Worm (Caenorhabditis elegans): ENCODE data around the gene C06A1.7.

C06A1.7 gene

ce11 chrII:10530907-10531306 is 33.8 kb upstream of the C06A1.7 start:
- TF ChIP-seq T22C8.4 (GFP tag; IDR thresholded peaks at IDR 0.05) (no peak), ztf-29 (GFP tag; IDR thresholded peaks at IDR 0.05) (no peak), flt-1 (GFP tag; IDR thresholded peaks at IDR 0.05) (no peak), cog-1 (tag; optimal IDR thresholded peaks at IDR 0.05) (no peak)

- TF ChIP-seq flt-1 (GFP tag; IDR thresholded peaks at IDR 0.05) (no peak), cog-1 (tag; optimal IDR thresholded peaks at IDR 0.05) (no peak), T22C8.4 (GFP tag; IDR thresholded peaks at IDR 0.05) (no peak), klf-2 (GFP tag; conservative IDR thresholded peaks at IDR 0.05) (no peak), ztf-23 (GFP tag; IDR thresholded peaks at IDR 0.05) (no peak), ref-1 (GFP tag; conservative IDR thresholded peaks at IDR 0.05) (no peak), ztf-29 (GFP tag; IDR thresholded peaks at IDR 0.05) (no peak), tab-1 (GFP tag; IDR thresholded peaks at IDR 0.05) (no peak), med-1 (GFP tag; optimal IDR thresholded peaks at IDR 0.05; ENCODE audit: insufficient read depth) (no peak)
Measured at ce11 chrII:10531604-10532003, 33.1 kb upstream of the C06A1.7 start.

DNA sequence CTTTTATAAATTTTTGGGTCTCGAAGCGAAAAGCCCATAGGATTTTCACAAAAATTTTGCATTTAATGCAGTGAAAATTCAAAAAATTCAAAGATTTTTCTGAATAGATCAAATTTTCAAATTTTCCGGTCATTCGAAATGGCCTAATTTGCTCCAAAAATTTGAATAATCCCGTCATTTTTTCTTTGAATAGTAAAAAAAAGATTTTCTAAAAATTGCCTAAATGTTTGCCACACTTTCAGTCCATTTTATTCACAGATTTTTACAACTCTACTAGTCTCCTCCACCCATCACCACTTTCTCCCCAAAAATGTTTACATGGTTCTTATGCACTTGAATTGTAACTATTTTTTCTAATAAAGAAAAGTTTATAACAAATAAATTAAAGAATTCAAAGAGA is 30.7 kb upstream of the C06A1.7 start:
- TF ChIP-seq tab-1 (GFP tag; IDR thresholded peaks at IDR 0.05) (no peak), ztf-29 (GFP tag; IDR thresholded peaks at IDR 0.05) (no peak), klf-2 (GFP tag; conservative IDR thresholded peaks at IDR 0.05) (no peak), flt-1 (GFP tag; IDR thresholded peaks at IDR 0.05) (no peak), T22C8.4 (GFP tag; IDR thresholded peaks at IDR 0.05) (no peak), ztf-23 (GFP tag; IDR thresholded peaks at IDR 0.05) (no peak), med-1 (GFP tag; optimal IDR thresholded peaks at IDR 0.05; ENCODE audit: insufficient read depth) (no peak), cog-1 (tag; optimal IDR thresholded peaks at IDR 0.05) (no peak), ref-1 (GFP tag; conservative IDR thresholded peaks at IDR 0.05) (no peak)

ce11 chrII:10537571-10537970 is 27.1 kb upstream of the C06A1.7 start, which contains the start of gene R166.2:
TSS of gene R166.2 (minus strand) at chrII:10537671.
- no peak for TF ChIP-seq ztf-29 (GFP tag; IDR thresholded peaks at IDR 0.05)
- no peak for TF ChIP-seq ref-1 (GFP tag; conservative IDR thresholded peaks at IDR 0.05)
- no peak for TF ChIP-seq klf-2 (GFP tag; conservative IDR thresholded peaks at IDR 0.05)
- no peak for TF ChIP-seq med-1 (GFP tag; optimal IDR thresholded peaks at IDR 0.05; ENCODE audit: insufficient read depth)
- no peak for TF ChIP-seq ztf-23 (GFP tag; IDR thresholded peaks at IDR 0.05)
- TF ChIP-seq tab-1 (GFP tag; IDR thresholded peaks at IDR 0.05): no peak

DNA sequence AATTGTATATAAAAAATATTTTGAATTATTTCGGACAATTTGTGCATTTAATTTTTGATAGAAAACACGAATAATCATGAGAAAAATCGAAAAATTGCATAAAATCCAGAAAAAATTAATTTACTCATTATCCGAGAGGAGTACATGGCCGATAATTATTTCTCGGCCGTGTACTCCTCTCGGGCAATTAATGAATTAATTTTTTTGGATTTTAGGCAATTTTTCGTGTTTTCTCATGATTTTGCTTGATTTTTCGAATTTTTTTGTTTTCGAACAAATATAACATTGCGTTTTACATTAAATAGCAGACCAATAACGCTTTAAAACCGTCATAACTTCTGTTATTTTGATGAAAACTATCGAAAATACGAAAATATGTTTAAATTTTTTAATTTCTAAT is 26.7 kb upstream of the C06A1.7 start:
- TF ChIP-seq ztf-23 (GFP tag; IDR thresholded peaks at IDR 0.05) (no peak), flt-1 (GFP tag; IDR thresholded peaks at IDR 0.05) (no peak), ztf-29 (GFP tag; IDR thresholded peaks at IDR 0.05) (no peak), T22C8.4 (GFP tag; IDR thresholded peaks at IDR 0.05) (no peak), cog-1 (tag; optimal IDR thresholded peaks at IDR 0.05) (peak; percentile 38), med-1 (GFP tag; optimal IDR thresholded peaks at IDR 0.05; ENCODE audit: insufficient read depth) (no peak), klf-2 (GFP tag; conservative IDR thresholded peaks at IDR 0.05) (no peak)

DNA sequence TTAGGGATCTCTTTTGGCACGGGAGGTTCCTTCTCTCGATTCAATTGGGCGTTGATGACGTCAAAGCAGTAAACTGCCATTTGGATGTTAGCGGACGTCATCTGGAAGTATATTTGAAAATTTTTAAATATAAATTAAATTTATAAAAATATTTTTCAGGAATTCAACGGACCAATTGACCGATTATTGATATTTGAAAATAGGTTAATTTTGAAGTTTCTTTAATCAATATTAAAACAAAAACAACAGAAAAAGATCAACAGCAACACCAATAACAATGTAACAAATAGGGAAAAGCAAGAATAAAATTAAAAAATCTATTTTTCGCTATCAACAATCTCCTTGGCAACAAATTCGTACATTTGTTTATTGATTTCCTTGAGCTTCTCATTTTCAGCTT is 25.5 kb upstream of the C06A1.7 start, which contains the start of gene R166.3:
Gene R166.3 (minus strand): TSS at position 101 of the 400 bp plus-strand sequence.
- TF ChIP-seq ztf-23 (GFP tag; IDR thresholded peaks at IDR 0.05) (no peak), tab-1 (GFP tag; IDR thresholded peaks at IDR 0.05) (no peak), med-1 (GFP tag; optimal IDR thresholded peaks at IDR 0.05; ENCODE audit: insufficient read depth) (no peak), T22C8.4 (GFP tag; IDR thresholded peaks at IDR 0.05) (no peak), flt-1 (GFP tag; IDR thresholded peaks at IDR 0.05) (no peak), klf-2 (GFP tag; conservative IDR thresholded peaks at IDR 0.05) (no peak), ref-1 (GFP tag; conservative IDR thresholded peaks at IDR 0.05) (no peak), cog-1 (tag; optimal IDR thresholded peaks at IDR 0.05) (no peak), ztf-29 (GFP tag; IDR thresholded peaks at IDR 0.05) (no peak)

DNA sequence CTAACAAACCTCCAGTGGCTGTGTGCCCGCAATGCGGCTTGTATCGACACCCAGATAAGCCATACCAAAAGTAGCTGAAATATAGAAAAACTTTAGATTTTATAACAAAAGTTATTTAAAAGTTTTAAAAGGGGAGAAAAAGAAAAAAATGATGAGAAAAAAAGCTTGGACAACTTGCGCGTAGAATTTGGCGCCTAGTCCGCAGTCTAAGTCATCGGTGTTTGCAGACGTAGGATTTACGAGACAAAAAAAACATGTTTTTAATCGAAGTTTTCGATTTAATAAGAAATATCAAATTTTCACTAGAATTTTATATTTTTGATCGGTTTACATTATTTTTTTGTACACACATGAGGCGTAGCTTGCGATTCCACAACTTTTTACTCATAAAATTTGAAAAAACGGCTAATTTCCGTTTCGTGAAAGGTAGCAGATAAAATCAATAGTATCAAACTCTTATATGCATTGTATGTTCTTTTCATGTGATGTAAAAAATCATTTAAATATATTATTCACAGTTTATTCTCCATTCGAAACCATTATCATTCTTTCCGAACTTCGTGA is 22.7 kb upstream of the C06A1.7 start, which contains the start of gene pro-1:
Gene pro-1 (minus strand): TSS at position 74 of the 564 bp plus-strand sequence.
- TF ChIP-seq klf-2 (GFP tag; conservative IDR thresholded peaks at IDR 0.05) (no peak), ztf-29 (GFP tag; IDR thresholded peaks at IDR 0.05) (no peak), med-1 (GFP tag; optimal IDR thresholded peaks at IDR 0.05; ENCODE audit: insufficient read depth) (no peak), flt-1 (GFP tag; IDR thresholded peaks at IDR 0.05) (peak; percentile 59; the same call in 1 of the 2 replicates), ref-1 (GFP tag; conservative IDR thresholded peaks at IDR 0.05) (no peak), cog-1 (tag; optimal IDR thresholded peaks at IDR 0.05) (peak; percentile 53), tab-1 (GFP tag; IDR thresholded peaks at IDR 0.05) (no peak), T22C8.4 (GFP tag; IDR thresholded peaks at IDR 0.05) (no peak), ztf-23 (GFP tag; IDR thresholded peaks at IDR 0.05) (no peak)

ce11 chrII:10542654-10543456 is 21.8 kb upstream of the C06A1.7 start:
- TF ChIP-seq klf-2 (GFP tag; conservative IDR thresholded peaks at IDR 0.05) (no peak), med-1 (GFP tag; optimal IDR thresholded peaks at IDR 0.05; ENCODE audit: insufficient read depth) (no peak), ref-1 (GFP tag; conservative IDR thresholded peaks at IDR 0.05) (no peak), ztf-23 (GFP tag; IDR thresholded peaks at IDR 0.05) (no peak), tab-1 (GFP tag; IDR thresholded peaks at IDR 0.05) (no peak), ztf-29 (GFP tag; IDR thresholded peaks at IDR 0.05) (no peak), T22C8.4 (GFP tag; IDR thresholded peaks at IDR 0.05) (no peak), cog-1 (tag; optimal IDR thresholded peaks at IDR 0.05) (no peak), flt-1 (GFP tag; IDR thresholded peaks at IDR 0.05) (no peak)

DNA sequence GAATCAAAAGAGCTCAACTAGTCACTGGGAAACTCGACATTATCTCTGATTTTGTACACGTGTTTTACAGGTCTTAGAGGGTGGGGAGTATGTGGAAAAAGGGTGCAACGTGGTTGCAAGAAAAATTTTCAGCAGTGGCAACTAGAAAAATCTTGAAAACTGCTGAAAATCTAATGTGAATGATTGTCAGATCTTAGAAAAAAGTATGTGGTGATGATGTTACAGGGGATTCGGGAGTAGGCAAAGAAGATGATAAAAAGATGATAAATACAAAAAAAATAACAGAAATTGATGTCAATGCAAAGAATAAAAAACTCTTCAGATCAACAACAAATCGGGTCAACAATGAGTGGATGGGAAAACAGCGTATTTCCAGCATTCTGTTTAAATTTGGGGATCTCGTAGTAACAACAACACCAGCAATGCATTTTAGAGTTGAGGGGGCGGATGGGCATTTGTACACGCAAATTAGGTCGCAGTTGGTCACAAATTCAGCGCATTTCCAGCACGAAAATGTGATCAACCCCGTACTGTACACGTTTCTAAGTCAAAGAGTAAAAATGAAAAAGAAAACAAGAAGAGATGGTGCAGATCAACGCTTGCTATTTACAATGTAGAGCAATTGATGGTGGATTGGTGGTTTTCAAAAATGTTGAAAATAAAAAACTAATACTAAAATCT is 21.1 kb upstream of the C06A1.7 start:
- TF ChIP-seq cog-1 (tag; optimal IDR thresholded peaks at IDR 0.05) (no peak), ztf-23 (GFP tag; IDR thresholded peaks at IDR 0.05) (no peak), med-1 (GFP tag; optimal IDR thresholded peaks at IDR 0.05; ENCODE audit: insufficient read depth) (no peak), T22C8.4 (GFP tag; IDR thresholded peaks at IDR 0.05) (no peak), ztf-29 (GFP tag; IDR thresholded peaks at IDR 0.05) (no peak), tab-1 (GFP tag; IDR thresholded peaks at IDR 0.05) (no peak), klf-2 (GFP tag; conservative IDR thresholded peaks at IDR 0.05) (no peak), ref-1 (GFP tag; conservative IDR thresholded peaks at IDR 0.05) (no peak; the same call in 1 of the 2 replicates), flt-1 (GFP tag; IDR thresholded peaks at IDR 0.05) (no peak)

Data from whole organism, midembryonic.